Fruit fly (Drosophila melanogaster): ENCODE results near the gene Cbp20.
A peak's percentile ranks its signal among the peaks of the same experiment; 100 is the strongest.

Cbp20 gene

dm6 chr3R:18157459-18157858 is 7.0 kb upstream of the Cbp20 start (continued):
- TF ChIP-seq dsx (GFP tag; optimal IDR thresholded peaks at IDR 0.05; ENCODE audit: poor library complexity, severe bottlenecking) (no peak), Sox14 (GFP tag; optimal IDR thresholded peaks at IDR 0.05) (peak; percentile 54), CG6808 (GFP tag; optimal IDR thresholded peaks at IDR 0.05) (no peak), spab (GFP tag; optimal IDR thresholded peaks at IDR 0.05) (peak; percentile 13), fkh (GFP tag; optimal IDR thresholded peaks at IDR 0.05) (no peak), CG31627 (GFP tag; optimal IDR thresholded peaks at IDR 0.05) (peak; percentile 50), CG15336 (GFP tag; IDR thresholded peaks at IDR 0.05) (no peak), acj6 (GFP tag; optimal IDR thresholded peaks at IDR 0.05) (peak; percentile 44), topi (GFP tag; optimal IDR thresholded peaks at IDR 0.05) (peak; percentile 67), Eip75B (GFP tag; optimal IDR thresholded peaks at IDR 0.05) (peak; percentile 30), pdm3 (GFP tag; optimal IDR thresholded peaks at IDR 0.05) (peak; percentile 55), dac (GFP tag; optimal IDR thresholded peaks at IDR 0.05) (no peak), Sox102F (GFP tag; optimal IDR thresholded peaks at IDR 0.05) (peak; percentile 31), eg (GFP tag; IDR thresholded peaks at IDR 0.05) (no peak), CG4318 (GFP tag; optimal IDR thresholded peaks at IDR 0.05) (no peak), CG1621 (tag; optimal IDR thresholded peaks at IDR 0.05) (no peak), CG8119 (GFP tag; IDR thresholded peaks at IDR 0.05) (no peak), fd59A (GFP tag; optimal IDR thresholded peaks at IDR 0.05) (peak; percentile 36), CG6163 (GFP tag; IDR thresholded peaks at IDR 0.05) (no peak), svp (GFP tag) (peak; percentile 81), CG34406 (GFP tag; optimal IDR thresholded peaks at IDR 0.05) (peak; percentile 55), CG8632 (GFP tag; optimal IDR thresholded peaks at IDR 0.05) (peak; percentile 63), Ets21C (GFP tag; optimal IDR thresholded peaks at IDR 0.05) (peak; percentile 27)

dm6 chr3R:18158401-18158800 is 6.1 kb upstream of the Cbp20 start, which contains the start of gene CG14315:
Gene CG14315 (plus strand): TSS chr3R:18158701.
- TF ChIP-seq pdm3 (GFP tag; optimal IDR thresholded peaks at IDR 0.05): no peak
- TF ChIP-seq CG31627 (GFP tag; optimal IDR thresholded peaks at IDR 0.05): no peak
- no peak for TF ChIP-seq OdsH (GFP tag; optimal IDR thresholded peaks at IDR 0.05)

- no peak for TF ChIP-seq fd59A (GFP tag; optimal IDR thresholded peaks at IDR 0.05)
- TF ChIP-seq CG11294 (GFP tag; IDR thresholded peaks at IDR 0.05): no peak
- no peak for TF ChIP-seq CG16779 (tag; optimal IDR thresholded peaks at IDR 0.05)
- TF ChIP-seq pdm3 (GFP tag; optimal IDR thresholded peaks at IDR 0.05): no peak
- TF ChIP-seq CG10631 (GFP tag; optimal IDR thresholded peaks at IDR 0.05): no peak
- no peak for TF ChIP-seq CG15336 (GFP tag; IDR thresholded peaks at IDR 0.05)
- TF ChIP-seq cyc (GFP tag; optimal IDR thresholded peaks at IDR 0.05): no peak
- no peak for TF ChIP-seq Sox102F (GFP tag; optimal IDR thresholded peaks at IDR 0.05)
- no peak for TF ChIP-seq CG6276 (GFP tag; optimal IDR thresholded peaks at IDR 0.05)
- no peak for TF ChIP-seq Hr38 (GFP tag; optimal IDR thresholded peaks at IDR 0.05)
- no peak for TF ChIP-seq vri (GFP tag; optimal IDR thresholded peaks at IDR 0.05)
- TF ChIP-seq fkh (GFP tag; optimal IDR thresholded peaks at IDR 0.05): no peak
These were observed 4.2 kb upstream of the Cbp20 start for dm6 chr3R:18160165-18160814.

dm6 chr3R:18166261-18166720 is 1.8 kb downstream of the Cbp20 start:
- TF ChIP-seq CG10669 (GFP tag; optimal IDR thresholded peaks at IDR 0.05) (no peak), Eip78C (GFP tag) (peak; percentile 72), Gug (GFP tag; IDR thresholded peaks at IDR 0.05) (no peak), CG3919 (GFP tag; optimal IDR thresholded peaks at IDR 0.05) (peak; percentile 23), CG6854 (GFP tag; optimal IDR thresholded peaks at IDR 0.05) (peak; percentile 15), vri (GFP tag; optimal IDR thresholded peaks at IDR 0.05) (peak; percentile 44), Eip75B (GFP tag; optimal IDR thresholded peaks at IDR 0.05) (peak; percentile 10), lz (GFP tag; optimal IDR thresholded peaks at IDR 0.05) (peak; percentile 8), Sox14 (GFP tag; optimal IDR thresholded peaks at IDR 0.05) (peak; percentile 41), cyc (GFP tag; optimal IDR thresholded peaks at IDR 0.05) (peak; percentile 20), CG11902 (GFP tag; optimal IDR thresholded peaks at IDR 0.05) (no peak), spab (GFP tag; optimal IDR thresholded peaks at IDR 0.05) (no peak)
